Worm (Caenorhabditis elegans) whole organism, L3 larva: ENCODE measurements around the gene pde-2.
"Not testable (repeated sequence)": the region's sequence is repeated elsewhere in the genome, so short reads cannot be mapped to it uniquely, and the experiment has no call there.

Experiments used
- ZK546.5 ChIP-seq: sonication (generic microtip); optimal IDR thresholded peaks from 2 replicates; lab custom pipeline; 2017; ENCODE audit warnings: missing biosample characterization, missing genetic modification characterization
- ceh-16 ChIP-seq: sonication (generic microtip); optimal IDR thresholded peaks from 2 replicates; lab custom pipeline; 2017; ENCODE audit warnings: missing biosample characterization, missing genetic modification characterization
- ceh-28 ChIP-seq: fragments of 150-350 bp; optimal IDR thresholded peaks from 2 replicates; lab custom pipeline; 2014; ENCODE audit warnings: missing biosample characterization, missing genetic modification reagents, missing genetic modification characterization
- ceh-82 ChIP-seq: fragments of 150-350 bp; optimal IDR thresholded peaks from 2 replicates; lab custom pipeline; 2014; ENCODE audit warnings: missing biosample characterization, missing genetic modification characterization
- ceh-9 ChIP-seq: sonication (generic microtip); optimal IDR thresholded peaks from 2 replicates; lab custom pipeline; 2018; ENCODE audit warnings: missing biosample characterization, missing genetic modification characterization
- daf-12 ChIP-seq: fragments of 150-350 bp; optimal IDR thresholded peaks from 2 replicates; lab custom pipeline; 2014; ENCODE audit warnings: missing biosample characterization, missing genetic modification reagents, missing genetic modification characterization
- egl-27 ChIP-seq: sonication (generic microtip); optimal IDR thresholded peaks from 4 replicates; lab custom pipeline; 2017; ENCODE audit warnings: missing biosample characterization, missing genetic modification reagents, missing genetic modification characterization
- egl-5 ChIP-seq: fragments of 150-350 bp; optimal IDR thresholded peaks from 2 replicates; lab custom pipeline; 2017; ENCODE audit warnings: missing biosample characterization, missing genetic modification reagents, missing genetic modification characterization, inconsistent platforms
- elt-1 ChIP-seq: fragments of 150-350 bp; optimal IDR thresholded peaks from 2 replicates; lab custom pipeline; 2014; ENCODE audit warnings: missing biosample characterization, missing genetic modification characterization
- elt-2 ChIP-seq: sonication (generic microtip); optimal IDR thresholded peaks from 2 replicates; lab custom pipeline; 2016; ENCODE audit warnings: missing genetic modification reagents, mild to moderate bottlenecking, missing genetic modification characterization, missing compliant biosample characterization
- elt-3 ChIP-seq, 3 experiments: fragments of 150-350 bp in 1 of 3; sonication (generic microtip) in 2 of 3; optimal IDR thresholded peaks; 2 replicates in 2 of 3; 4 replicates in 1 of 3; lab custom pipeline; 2014 to 2017; ENCODE audit warnings: missing biosample characterization in 3 of 3, missing genetic modification characterization in 3 of 3
- fkh-2 ChIP-seq: fragments of 150-350 bp; optimal IDR thresholded peaks from 2 replicates; lab custom pipeline; 2014; ENCODE audit warnings: missing biosample characterization, missing genetic modification reagents, missing genetic modification characterization
- fos-1 ChIP-seq: fragments of 150-350 bp; optimal IDR thresholded peaks from 2 replicates; lab custom pipeline; 2014; ENCODE audit warnings: missing biosample characterization, missing genetic modification characterization
- hmg-11 ChIP-seq: sonication (generic microtip); optimal IDR thresholded peaks from 2 replicates; lab custom pipeline; 2016; ENCODE audit warnings: missing genetic modification characterization, missing compliant biosample characterization
- jun-1 ChIP-seq: fragments of 150-350 bp; optimal IDR thresholded peaks from 2 replicates; lab custom pipeline; 2014; ENCODE audit warnings: missing biosample characterization, missing genetic modification reagents, missing genetic modification characterization
- lin-39 ChIP-seq: fragments of 150-350 bp; optimal IDR thresholded peaks from 2 replicates; lab custom pipeline; 2018; ENCODE audit warnings: missing biosample characterization, missing genetic modification reagents, missing genetic modification characterization
- mml-1 ChIP-seq: fragments of 150-350 bp; sonication (generic microtip); optimal IDR thresholded peaks from 3 replicates; lab custom pipeline; 2014; ENCODE audit warnings: missing biosample characterization, missing genetic modification characterization
- nfya-1 ChIP-seq: sonication (generic microtip); optimal IDR thresholded peaks from 2 replicates; lab custom pipeline; 2017; ENCODE audit warnings: missing genetic modification characterization, mild to moderate bottlenecking, missing compliant biosample characterization, antibody characterized with exemption, moderate library complexity; ENCODE audit not compliant: insufficient read depth
- nhr-12 ChIP-seq: fragments of 150-350 bp; optimal IDR thresholded peaks from 2 replicates; lab custom pipeline; 2014; ENCODE audit warnings: missing biosample characterization, missing genetic modification characterization
- nhr-237 ChIP-seq: fragments of 150-350 bp; optimal IDR thresholded peaks from 2 replicates; lab custom pipeline; 2014; ENCODE audit warnings: missing biosample characterization, missing genetic modification characterization
- nhr-25 ChIP-seq: sonication (generic microtip); optimal IDR thresholded peaks from 2 replicates; lab custom pipeline; 2017; ENCODE audit warnings: missing biosample characterization, missing genetic modification characterization
- nhr-28 ChIP-seq: fragments of 150-350 bp; optimal IDR thresholded peaks from 2 replicates; lab custom pipeline; 2014; ENCODE audit warnings: missing biosample characterization, missing genetic modification characterization
- nhr-43 ChIP-seq: sonication (generic microtip); optimal IDR thresholded peaks from 2 replicates; lab custom pipeline; 2016; ENCODE audit warnings: mild to moderate bottlenecking, missing genetic modification characterization, missing compliant biosample characterization; ENCODE audit not compliant: poor library complexity, severe bottlenecking
- nhr-67 ChIP-seq: fragments of 150-350 bp; optimal IDR thresholded peaks from 2 replicates; lab custom pipeline; 2014; ENCODE audit warnings: missing biosample characterization, missing genetic modification characterization
- nhr-76 ChIP-seq: fragments of 150-350 bp; sonication (generic microtip); optimal IDR thresholded peaks from 5 replicates; lab custom pipeline; 2014; ENCODE audit warnings: missing biosample characterization, missing genetic modification characterization
- nhr-77 ChIP-seq: fragments of 150-350 bp; optimal IDR thresholded peaks from 2 replicates; lab custom pipeline; 2014; ENCODE audit warnings: missing biosample characterization, missing genetic modification characterization
- pqm-1 ChIP-seq: fragments of 150-350 bp; optimal IDR thresholded peaks from 2 replicates; lab custom pipeline; 2017; ENCODE audit warnings: missing biosample characterization, missing genetic modification characterization, inconsistent platforms
- sea-2 ChIP-seq: fragments of 150-350 bp; sonication (generic microtip); optimal IDR thresholded peaks from 4 replicates; lab custom pipeline; 2014; ENCODE audit warnings: missing biosample characterization, missing genetic modification reagents, missing genetic modification characterization
- snpc-4 ChIP-seq: fragments of 150-350 bp; optimal IDR thresholded peaks from 2 replicates; lab custom pipeline; 2014; ENCODE audit warnings: missing biosample characterization, missing genetic modification characterization
- tbx-2 ChIP-seq: sonication (generic microtip); optimal IDR thresholded peaks from 2 replicates; lab custom pipeline; 2016; ENCODE audit warnings: mild to moderate bottlenecking, missing genetic modification characterization, missing compliant biosample characterization
- unc-39 ChIP-seq: sonication (generic microtip); optimal IDR thresholded peaks from 4 replicates; lab custom pipeline; 2017; ENCODE audit warnings: missing biosample characterization, missing genetic modification characterization
- unc-62 ChIP-seq: fragments of 150-350 bp; sonication (generic microtip); optimal IDR thresholded peaks from 4 replicates; lab custom pipeline; 2014; ENCODE audit warnings: missing biosample characterization, missing genetic modification reagents, missing genetic modification characterization
- zag-1 ChIP-seq: fragments of 150-350 bp; optimal IDR thresholded peaks from 2 replicates; lab custom pipeline; 2014; ENCODE audit warnings: missing biosample characterization, missing genetic modification characterization
- ztf-11 ChIP-seq: fragments of 150-350 bp; optimal IDR thresholded peaks from 2 replicates; lab custom pipeline; 2014; ENCODE audit warnings: missing biosample characterization, missing genetic modification characterization

pde-2 gene

ce11 chrIII:8999508-8999907 lies 17.8 kb upstream of the pde-2 start, which contains the start of gene F59B2.3:
Gene F59B2.3, minus strand, starts transcription at chrIII:8999766.
- TF ChIP-seq nhr-43: no peak
- peak; percentile 5 for TF ChIP-seq elt-2 (tag; lab: Kevin White, UChicago)

ce11 chrIII:8998884-8999283 lies 17.2 kb upstream of the pde-2 start:
- TF ChIP-seq unc-39 (tag; lab: Kevin White, UChicago): no peak
- TF ChIP-seq ceh-9 (tag; lab: Kevin White, UChicago): no peak
- no peak for TF ChIP-seq snpc-4 (tag; lab: Kevin White, UChicago)
- no peak for TF ChIP-seq nhr-237 (tag; lab: Kevin White, UChicago)
- TF ChIP-seq hmg-11 (tag; lab: Kevin White, UChicago): peak; percentile 19
- TF ChIP-seq nhr-12 (tag; lab: Kevin White, UChicago): no peak

- TF ChIP-seq ceh-28 (tag; lab: Kevin White, UChicago) (no peak), sea-2 (no peak), tbx-2 (tag; lab: Kevin White, UChicago) (no peak), elt-2 (tag; lab: Kevin White, UChicago) (peak; percentile 79), fkh-2 (no peak), pqm-1 (tag; lab: Kevin White, UChicago) (peak; percentile 47)
Measured at ce11 chrIII:8997821-8998220, 16.1 kb upstream of the pde-2 start.

DNA sequence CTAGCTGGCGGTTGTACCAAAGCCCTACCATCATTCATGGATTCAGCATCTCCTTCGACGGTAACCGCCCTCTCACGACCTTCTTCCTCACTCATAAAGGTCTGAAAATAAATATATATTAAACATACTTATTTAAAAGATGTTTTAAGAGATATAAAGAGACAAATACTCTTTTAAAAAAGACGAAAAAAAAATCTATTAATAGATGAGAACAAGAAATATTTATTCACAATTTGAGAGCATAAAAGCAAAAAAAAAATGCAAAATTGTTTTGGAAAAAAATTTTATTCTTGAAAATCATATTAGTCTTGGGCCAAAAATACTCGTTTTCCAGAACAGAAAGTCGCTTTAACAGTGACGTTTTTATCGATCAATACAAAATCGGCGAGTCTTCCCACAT lies 15.0 kb upstream of the pde-2 start, which contains the start of gene skat-1:
skat-1 (minus strand) TSS at position 101 of the 400 bp plus-strand sequence.
- TF ChIP-seq nhr-43 (no peak), nhr-77 (tag; lab: Kevin White, UChicago) (no peak), daf-12 (tag; lab: Kevin White, UChicago) (no peak), nhr-76 (tag; lab: Kevin White, UChicago) (no peak), ceh-16 (tag; lab: Kevin White, UChicago) (no peak), tbx-2 (tag; lab: Kevin White, UChicago) (no peak), ZK546.5 (no peak), nhr-25 (tag; lab: Kevin White, UChicago) (no peak), egl-27 (no peak), zag-1 (tag; lab: Kevin White, UChicago) (no peak), unc-39 (tag; lab: Kevin White, UChicago) (no peak), ceh-9 (tag; lab: Kevin White, UChicago) (no peak), hmg-11 (tag; lab: Kevin White, UChicago) (no peak), elt-1 (tag; lab: Kevin White, UChicago) (no peak), elt-3 (tag; optimal IDR thresholded peaks at IDR 0.05; lab: Kevin White, UChicago) (no peak)

DNA sequence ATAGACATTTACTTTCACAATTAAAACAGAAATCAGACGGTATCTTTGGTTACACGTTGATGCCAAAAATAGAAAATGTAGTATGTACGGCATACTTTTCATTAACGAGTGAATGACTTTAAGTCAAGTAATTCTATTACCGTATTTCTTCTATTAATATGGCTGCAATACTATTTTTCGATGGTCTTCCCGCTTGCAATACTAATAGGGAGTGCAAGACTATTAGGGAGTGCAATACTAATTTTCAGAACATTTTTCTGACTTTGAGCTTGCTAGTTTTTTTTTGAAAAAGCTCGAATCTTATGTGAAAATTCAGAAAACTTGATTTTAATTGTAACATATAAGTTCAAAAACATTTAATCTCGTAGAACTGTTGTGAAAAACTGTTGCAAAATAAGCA lies 8.1 kb upstream of the pde-2 start, which contains the start of gene R08D7.7:
R08D7.7 (plus strand) TSS at position 301 of the 400 bp plus-strand sequence.
- not testable (repeated sequence) for TF ChIP-seq tbx-2, nhr-67, elt-1 (tag; lab: Kevin White, UChicago)
- TF ChIP-seq, all 47 proteins: peak for 0; not testable (repeated sequence) for 47

DNA sequence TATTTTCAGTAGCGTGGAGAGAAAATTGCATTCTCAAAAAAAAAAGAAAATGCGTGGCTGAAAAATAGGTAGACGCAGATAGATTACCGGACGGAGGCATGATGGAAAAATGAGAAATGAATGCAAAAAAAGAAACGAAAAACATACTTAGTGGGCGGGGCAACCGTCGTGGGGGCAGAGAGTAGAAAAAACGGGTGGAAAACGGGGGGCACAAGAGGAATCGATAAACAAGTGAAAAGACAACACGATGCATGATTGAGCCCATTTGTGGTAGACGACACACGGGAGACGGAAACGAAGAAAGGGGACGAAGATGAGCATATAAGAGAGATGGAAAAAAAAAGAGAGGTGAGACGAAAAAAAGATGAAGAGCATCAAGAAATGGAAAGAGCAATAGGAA lies 6.8 kb upstream of the pde-2 start:
- no peak for TF ChIP-seq jun-1 (tag; lab: Kevin White, UChicago)
- TF ChIP-seq lin-39 (tag; lab: Kevin White, UChicago): peak; percentile 15

DNA sequence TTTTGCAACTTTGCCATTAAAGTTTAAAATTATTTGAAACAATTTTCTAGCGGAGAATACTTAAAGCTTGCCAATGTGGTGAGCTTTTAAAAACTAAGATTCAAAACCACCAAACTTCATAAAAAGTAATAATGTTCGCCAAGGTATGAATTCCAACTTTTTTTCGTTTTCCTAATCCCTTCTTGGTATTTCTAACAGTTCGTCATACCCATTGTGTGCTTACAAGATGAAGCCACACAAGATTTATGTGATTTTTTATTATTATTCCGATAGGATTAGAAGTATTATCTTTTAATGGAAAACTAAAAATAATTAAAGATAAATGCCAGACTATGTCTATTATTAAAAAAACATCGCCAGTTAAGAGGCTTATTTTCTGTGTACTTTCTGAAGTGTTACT lies 6.4 kb upstream of the pde-2 start:
- TF ChIP-seq elt-1 (tag; lab: Kevin White, UChicago) (no peak), ceh-82 (tag; lab: Kevin White, UChicago) (no peak), fkh-2 (no peak), ceh-9 (tag; lab: Kevin White, UChicago) (no peak), sea-2 (no peak), nhr-28 (no peak), nhr-67 (tag; lab: Kevin White, UChicago) (no peak), unc-39 (tag; lab: Kevin White, UChicago) (no peak), lin-39 (tag; lab: Kevin White, UChicago) (no peak), ztf-11 (tag; lab: Kevin White, UChicago) (no peak), mml-1 (tag; lab: Kevin White, UChicago) (no peak), egl-5 (tag; lab: Kevin White, UChicago) (no peak), nfya-1 (no peak), fos-1 (no peak), nhr-237 (tag; lab: Kevin White, UChicago) (no peak), ceh-16 (tag; lab: Kevin White, UChicago) (no peak), unc-62 (GFP tag; lab: Kevin White, UChicago) (no peak)
